Worm (Caenorhabditis elegans) whole organism, early embryonic: ENCODE data around the gene D1086.5.

ENCODE experiments used
- B0310.2 ChIP-seq: sonication (generic microtip); optimal IDR thresholded peaks from 2 replicates; lab custom pipeline; 2016; ENCODE audit warnings: mild to moderate bottlenecking, missing genetic modification characterization, missing compliant biosample characterization
- F13C5.2 ChIP-seq: sonication (generic microtip); optimal IDR thresholded peaks from 2 replicates; lab custom pipeline; 2017; ENCODE audit warnings: mild to moderate bottlenecking, missing genetic modification characterization, inconsistent platforms, missing compliant biosample characterization
- aly-1 ChIP-seq: sonication (generic microtip); optimal IDR thresholded peaks from 2 replicates; lab custom pipeline; 2016; ENCODE audit warnings: missing genetic modification characterization, missing compliant biosample characterization
- ama-1 ChIP-seq: fragments of 150-350 bp; optimal IDR thresholded peaks from 2 replicates; lab custom pipeline; 2014
- ceh-36 ChIP-seq: sonication (generic microtip); optimal IDR thresholded peaks from 2 replicates; lab custom pipeline; 2016; ENCODE audit warnings: missing genetic modification characterization, inconsistent platforms, missing compliant biosample characterization
- ets-7 ChIP-seq: sonication (generic microtip); optimal IDR thresholded peaks from 2 replicates; lab custom pipeline; 2016; ENCODE audit warnings: missing genotype, missing genetic modification characterization, missing compliant biosample characterization
- flt-1 ChIP-seq: fragments of 200-800 bp; sonication (Bioruptor generic); IDR thresholded peaks from 2 replicates; pipeline ENCODE4 v1.3.6; 2022; ENCODE audit warnings: missing genetic modification characterization, missing compliant biosample characterization
- hmbx-1 ChIP-seq: sonication (generic microtip); optimal IDR thresholded peaks from 2 replicates; lab custom pipeline; 2016; ENCODE audit warnings: mild to moderate bottlenecking, missing genetic modification characterization, missing compliant biosample characterization
- hmg-4 ChIP-seq: fragments of 200-800 bp; sonication (Bioruptor generic); optimal IDR thresholded peaks from 2 replicates; lab custom pipeline; 2018; ENCODE audit warnings: mild to moderate bottlenecking, missing genetic modification characterization, missing compliant biosample characterization
- scrt-1 ChIP-seq: fragments of 200-800 bp; sonication (Bioruptor generic); IDR thresholded peaks from 2 replicates; pipeline ENCODE4 v1.3.6; 2022; ENCODE audit warnings: missing genetic modification characterization, missing compliant biosample characterization

- TF ChIP-seq ets-7 (tag; lab: Kevin White, UChicago): no peak
- TF ChIP-seq F13C5.2: no peak
- no peak for TF ChIP-seq hmg-4 (GFP tag; lab: Kevin White, UChicago)
- no peak for TF ChIP-seq flt-1 (GFP tag; lab: Robert Waterston, UW)
- no peak for TF ChIP-seq hmbx-1 (tag; lab: Kevin White, UChicago)
- TF ChIP-seq ama-1 (lab: Kevin White, UChicago): no peak
- TF ChIP-seq scrt-1 (GFP tag; lab: Robert Waterston, UW): no peak
- no peak for TF ChIP-seq aly-1 (tag; lab: Kevin White, UChicago)
- no peak for TF ChIP-seq ceh-36
- TF ChIP-seq B0310.2 (tag; lab: Kevin White, UChicago): no peak
Measured at ce11 chrV:14063980-14064379, 26.2 kb downstream of the D1086.5 start.
